Fruit fly (Drosophila melanogaster): ENCODE results near the gene CG7600.

CG7600 gene

dm6 chr3L:11204852-11205251 lies 5.7 kb upstream of the CG7600 start:
- peak; percentile 58 for TF ChIP-seq noc (tag; optimal IDR thresholded peaks at IDR 0.05)

- peak; percentile 36 for TF ChIP-seq noc (tag; optimal IDR thresholded peaks at IDR 0.05)
Measured at dm6 chr3L:11205608-11206336, 4.8 kb upstream of the CG7600 start, which contains the start of gene Plod. Gene Plod (minus strand): TSS chr3L:11206016.

dm6 chr3L:11213643-11214042 lies 3.1 kb downstream of the CG7600 start:
- no peak for TF ChIP-seq noc (tag; optimal IDR thresholded peaks at IDR 0.05)

dm6 chr3L:11214406-11215243 lies 4.0 kb downstream of the CG7600 start, which contains the start of gene CG42671:
Gene CG42671 (plus strand): TSS chr3L:11214505.
- no peak for TF ChIP-seq noc (tag; optimal IDR thresholded peaks at IDR 0.05)

dm6 chr3L:11215244-11216121 lies 4.9 kb downstream of the CG7600 start:
- TF ChIP-seq noc (tag; optimal IDR thresholded peaks at IDR 0.05), result peak; percentile 81

- no peak for TF ChIP-seq noc (tag; optimal IDR thresholded peaks at IDR 0.05)
Measured at dm6 chr3L:11216219-11216618, 5.6 kb downstream of the CG7600 start.

dm6 chr3L:11217893-11218292 lies 7.3 kb downstream of the CG7600 start:
- peak; percentile 7 for TF ChIP-seq noc (tag; optimal IDR thresholded peaks at IDR 0.05)

dm6 chr3L:11218892-11219291 lies 8.3 kb downstream of the CG7600 start:
- peak; percentile 36 for TF ChIP-seq noc (tag; optimal IDR thresholded peaks at IDR 0.05)

dm6 chr3L:11224651-11225050 lies 14.1 kb downstream of the CG7600 start:
- no peak for TF ChIP-seq noc (tag; optimal IDR thresholded peaks at IDR 0.05)

dm6 chr3L:11227708-11228107 lies 17.1 kb downstream of the CG7600 start:
- no peak for TF ChIP-seq noc (tag; optimal IDR thresholded peaks at IDR 0.05)

dm6 chr3L:11233547-11233946 lies 23.0 kb downstream of the CG7600 start:
- peak; percentile 85 for TF ChIP-seq noc (tag; optimal IDR thresholded peaks at IDR 0.05)

- TF ChIP-seq noc (tag; optimal IDR thresholded peaks at IDR 0.05), result no peak
Measured at dm6 chr3L:11236118-11236517, 25.5 kb downstream of the CG7600 start, which contains the start of gene Ir68a. Gene Ir68a (minus strand): TSS chr3L:11236218.

dm6 chr3L:11237127-11237759 lies 26.7 kb downstream of the CG7600 start:
- no peak for TF ChIP-seq noc (tag; optimal IDR thresholded peaks at IDR 0.05)

dm6 chr3L:11239191-11239641 lies 28.6 kb downstream of the CG7600 start:
- peak; percentile 59 for TF ChIP-seq noc (tag; optimal IDR thresholded peaks at IDR 0.05)

dm6 chr3L:11241949-11242348 lies 31.4 kb downstream of the CG7600 start:
- TF ChIP-seq noc (tag; optimal IDR thresholded peaks at IDR 0.05), result no peak
